Fruit fly (Drosophila melanogaster): ENCODE results near the gene Cyp4g1.

Gene Cyp4g1

dm6 chrX:487517-487957 is 18.4 kb upstream of the Cyp4g1 start, which contains the start of the genes CG18273 and CG3156:
Gene CG18273, minus strand, starts transcription at chrX:487581.
Gene CG3156, plus strand, starts transcription at chrX:487878.
- TF ChIP-seq CG31627 (GFP tag; optimal IDR thresholded peaks at IDR 0.05) (peak; percentile 24), CG3032 (tag; optimal IDR thresholded peaks at IDR 0.05) (peak; percentile 30), lz (GFP tag; optimal IDR thresholded peaks at IDR 0.05) (peak; percentile 1), topi (GFP tag; optimal IDR thresholded peaks at IDR 0.05) (no peak), esn (GFP tag; optimal IDR thresholded peaks at IDR 0.05) (peak; percentile 26), Sox15 (GFP tag; optimal IDR thresholded peaks at IDR 0.05) (no peak), CG11902 (GFP tag; optimal IDR thresholded peaks at IDR 0.05) (no peak), Hr39 (GFP tag; optimal IDR thresholded peaks at IDR 0.05) (no peak)

- TF ChIP-seq achi (GFP tag; optimal IDR thresholded peaks at IDR 0.05) = peak; percentile 17
Observed at dm6 chrX:481642-482041, 12.5 kb upstream of the Cyp4g1 start, which contains the start of gene CG3176. Gene CG3176, plus strand, starts transcription at chrX:481862.

dm6 chrX:478766-479165 is 9.6 kb upstream of the Cyp4g1 start, which contains the start of gene CG32817:
Gene CG32817, plus strand, starts transcription at chrX:479066.
- no peak for TF ChIP-seq CG3032 (tag; optimal IDR thresholded peaks at IDR 0.05)
- no peak for TF ChIP-seq CG9139 (GFP tag; optimal IDR thresholded peaks at IDR 0.05)
- TF ChIP-seq CG32006 (GFP tag; optimal IDR thresholded peaks at IDR 0.05) = no peak
- TF ChIP-seq CG34406 (GFP tag; optimal IDR thresholded peaks at IDR 0.05) = no peak
- TF ChIP-seq net (GFP tag; optimal IDR thresholded peaks at IDR 0.05) = no peak
- TF ChIP-seq Gug (GFP tag; IDR thresholded peaks at IDR 0.05) = no peak
- no peak for TF ChIP-seq eg (GFP tag; IDR thresholded peaks at IDR 0.05)

- TF ChIP-seq CG3919 (GFP tag; optimal IDR thresholded peaks at IDR 0.05) (no peak), vri (GFP tag; optimal IDR thresholded peaks at IDR 0.05) (no peak), spab (GFP tag; optimal IDR thresholded peaks at IDR 0.05) (no peak), CG8319 (GFP tag; optimal IDR thresholded peaks at IDR 0.05) (no peak), achi (GFP tag; optimal IDR thresholded peaks at IDR 0.05) (no peak), salr (GFP tag; optimal IDR thresholded peaks at IDR 0.05) (no peak), Sox15 (GFP tag; optimal IDR thresholded peaks at IDR 0.05) (no peak), CG4318 (GFP tag; optimal IDR thresholded peaks at IDR 0.05) (no peak), dac (GFP tag; optimal IDR thresholded peaks at IDR 0.05) (no peak), CG10631 (GFP tag; optimal IDR thresholded peaks at IDR 0.05) (peak; percentile 55), CG34406 (GFP tag; optimal IDR thresholded peaks at IDR 0.05) (peak; percentile 30), lz (GFP tag; optimal IDR thresholded peaks at IDR 0.05) (peak; percentile 23), CG15336 (GFP tag; IDR thresholded peaks at IDR 0.05) (peak; percentile 48; the same call in 1 of the 2 replicates), Eip78C (GFP tag) (peak; percentile 38), fd85E (GFP tag; optimal IDR thresholded peaks at IDR 0.05) (no peak), esn (GFP tag; optimal IDR thresholded peaks at IDR 0.05) (peak; percentile 21), CG31627 (GFP tag; optimal IDR thresholded peaks at IDR 0.05) (peak; percentile 1), CG6792 (GFP tag; optimal IDR thresholded peaks at IDR 0.05) (peak; percentile 19), Hr38 (GFP tag; optimal IDR thresholded peaks at IDR 0.05) (no peak), Ets21C (GFP tag; optimal IDR thresholded peaks at IDR 0.05) (no peak), CG9139 (GFP tag; optimal IDR thresholded peaks at IDR 0.05) (no peak), pdm3 (GFP tag; optimal IDR thresholded peaks at IDR 0.05) (no peak), Sox14 (GFP tag; optimal IDR thresholded peaks at IDR 0.05) (peak; percentile 84), fd59A (GFP tag; optimal IDR thresholded peaks at IDR 0.05) (no peak), CG16779 (tag; optimal IDR thresholded peaks at IDR 0.05) (no peak), CG1621 (tag; optimal IDR thresholded peaks at IDR 0.05) (peak; percentile 95), topi (GFP tag; optimal IDR thresholded peaks at IDR 0.05) (no peak), Sox102F (GFP tag; optimal IDR thresholded peaks at IDR 0.05) (no peak), acj6 (GFP tag; optimal IDR thresholded peaks at IDR 0.05) (no peak), CG8632 (GFP tag; optimal IDR thresholded peaks at IDR 0.05) (peak; percentile 7), CG6276 (GFP tag; optimal IDR thresholded peaks at IDR 0.05) (no peak), CG6163 (GFP tag; IDR thresholded peaks at IDR 0.05) (0 out of 3 replicates have a peak, but pooled peaks have one; percentile 29), Lpt (GFP tag; optimal IDR thresholded peaks at IDR 0.05) (no peak), CG6808 (GFP tag; optimal IDR thresholded peaks at IDR 0.05) (no peak), eg (GFP tag; IDR thresholded peaks at IDR 0.05) (peak; percentile 52; the same call in 2 of the 3 replicates), CG3032 (tag; optimal IDR thresholded peaks at IDR 0.05) (peak; percentile 34)
Observed at dm6 chrX:476230-477143, 7.4 kb upstream of the Cyp4g1 start, which contains the start of the genes ebo and CG13373. Gene ebo, minus strand, starts transcription at chrX:476579. Gene CG13373, plus strand, starts transcription at chrX:476984.
